Fruit fly (Drosophila melanogaster): ENCODE measurements around the gene CG34165.
A peak's percentile ranks its signal among the peaks of the same experiment; 100 is the strongest.

Gene CG34165

DNA sequence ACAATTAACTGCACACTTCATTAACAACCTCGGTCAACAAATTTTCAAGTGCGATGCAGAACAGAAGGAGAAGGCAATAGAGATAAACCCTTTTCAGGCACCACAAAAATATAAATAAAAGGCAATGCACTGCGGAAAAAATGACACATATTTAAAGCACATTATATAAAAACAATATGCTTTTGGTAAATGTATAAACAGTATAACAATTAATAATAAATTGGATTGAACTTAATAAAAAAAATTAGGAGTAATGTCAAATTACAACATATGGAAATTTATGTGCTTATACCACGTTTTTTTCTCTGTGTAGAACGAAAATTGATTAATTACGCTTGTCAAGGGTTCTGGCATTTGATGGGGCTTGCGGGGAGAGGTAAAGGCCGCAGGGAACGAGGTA is 22.8 kb upstream of the CG34165 start (continued):
- no peak for TF ChIP-seq slp2 (GFP tag; optimal IDR thresholded peaks at IDR 0.05)
- TF ChIP-seq C15 (GFP tag; IDR thresholded peaks at IDR 0.05), result no peak
- TF ChIP-seq vnd (GFP tag; IDR thresholded peaks at IDR 0.05; ENCODE audit: partially characterized antibody), result no peak
- no peak for TF ChIP-seq gcm2 (GFP tag; optimal IDR thresholded peaks at IDR 0.05)
- TF ChIP-seq da (GFP tag; optimal IDR thresholded peaks at IDR 0.05), result no peak
- TF ChIP-seq CG16813 (GFP tag; IDR thresholded peaks at IDR 0.05; ENCODE audit: partially characterized antibody), result no peak
- no peak for TF ChIP-seq lab (GFP tag; optimal IDR thresholded peaks at IDR 0.05)
- TF ChIP-seq Scr (GFP tag; IDR thresholded peaks at IDR 0.05; ENCODE audit: partially characterized antibody), result no peak
- no peak for TF ChIP-seq Ets97D (GFP tag; optimal IDR thresholded peaks at IDR 0.05)
- TF ChIP-seq Fer1 (GFP tag; optimal IDR thresholded peaks at IDR 0.05), result no peak
- TF ChIP-seq hkb (optimal IDR thresholded peaks at IDR 0.05), result no peak
- no peak for TF ChIP-seq hkb (GFP tag; IDR thresholded peaks at IDR 0.05)

DNA sequence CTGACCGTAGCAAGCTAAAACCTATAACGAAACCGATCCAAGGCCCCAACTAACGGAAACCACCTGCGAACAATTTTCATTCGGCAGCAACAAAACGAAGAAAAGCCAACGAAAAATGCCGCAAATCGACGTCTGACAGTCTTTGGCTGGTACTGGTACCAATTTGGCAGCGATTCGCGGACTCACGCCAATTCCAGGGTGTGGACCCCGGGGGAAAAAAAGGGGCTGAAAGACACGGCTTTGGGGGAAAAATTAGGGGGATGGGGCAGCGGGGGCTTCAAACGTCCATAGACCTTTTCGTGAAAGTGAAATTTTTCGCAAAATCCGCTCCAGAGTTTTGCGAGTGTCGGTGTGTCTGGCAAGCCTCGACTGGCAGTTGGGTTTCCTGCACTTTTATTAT is 19.9 kb upstream of the CG34165 start:
- no peak for TF ChIP-seq Usf (GFP tag; optimal IDR thresholded peaks at IDR 0.05)
- no peak for TF ChIP-seq bcd (GFP tag; optimal IDR thresholded peaks at IDR 0.05)
- TF ChIP-seq CG16815 (GFP tag; optimal IDR thresholded peaks at IDR 0.05), result no peak
- no peak for TF ChIP-seq pzg (GFP tag; optimal IDR thresholded peaks at IDR 0.05)

DNA sequence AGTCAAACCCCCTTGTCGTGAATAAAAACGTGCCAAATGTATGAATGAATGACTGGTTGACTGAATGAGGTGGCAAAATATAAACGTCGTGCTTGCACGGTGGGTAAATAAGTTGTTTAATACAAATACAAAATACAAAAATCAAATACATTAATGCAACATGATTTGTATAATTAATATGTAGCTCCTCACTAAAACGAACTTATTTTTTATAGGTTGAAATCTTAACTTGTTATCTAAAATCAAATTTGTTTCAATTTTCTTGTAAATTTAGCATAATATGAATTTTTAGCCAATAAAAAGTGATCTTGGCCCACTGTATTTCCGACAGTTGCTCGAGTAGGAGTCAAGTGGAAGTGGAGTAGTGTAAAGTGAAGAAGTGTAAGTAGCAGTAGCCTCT is 15.6 kb upstream of the CG34165 start:
- TF ChIP-seq CG7963 (GFP tag; IDR thresholded peaks at IDR 0.05; ENCODE audit: partially characterized antibody), result no peak
- peak; percentile 1 for TF ChIP-seq CG12659 (GFP tag; optimal IDR thresholded peaks at IDR 0.05)
- peak; percentile 24 for TF ChIP-seq unpg (GFP tag; optimal IDR thresholded peaks at IDR 0.05)
- TF ChIP-seq CG8281 (tag; optimal IDR thresholded peaks at IDR 0.05), result peak; percentile 49
- peak in 1 of 2 experiments; percentile 15 for TF ChIP-seq bsh (GFP tag; optimal IDR thresholded peaks at IDR 0.05)
- TF ChIP-seq dmrt99B (tag; optimal IDR thresholded peaks at IDR 0.05), result peak; percentile 53
- TF ChIP-seq Max (GFP tag; optimal IDR thresholded peaks at IDR 0.05), result no peak
- peak; percentile 3 for TF ChIP-seq D19A (tag; optimal IDR thresholded peaks at IDR 0.05)
- peak; percentile 47 for TF ChIP-seq grau (tag; optimal IDR thresholded peaks at IDR 0.05)
- no peak for TF ChIP-seq CG11560 (tag; IDR thresholded peaks at IDR 0.05)
- no peak for TF ChIP-seq hbn (GFP tag; IDR thresholded peaks at IDR 0.05; ENCODE audit: partially characterized antibody)
- no peak for TF ChIP-seq unc-4 (GFP tag; IDR thresholded peaks at IDR 0.05; ENCODE audit: partially characterized antibody)
- TF ChIP-seq phol (tag; optimal IDR thresholded peaks at IDR 0.05), result peak; percentile 16
- TF ChIP-seq CG7357 (GFP tag; IDR thresholded peaks at IDR 0.05), result no peak
- no peak for TF ChIP-seq HLH3B (GFP tag; IDR thresholded peaks at IDR 0.05)
- TF ChIP-seq CG12391 (tag; optimal IDR thresholded peaks at IDR 0.05), result peak; percentile 6
- TF ChIP-seq stc (GFP tag; IDR thresholded peaks at IDR 0.05), result peak; percentile 40; the same call in 1 of the 2 replicates
- no peak for TF ChIP-seq CG4404 (GFP tag; IDR thresholded peaks at IDR 0.05)
- peak in 1 of 2 experiments; percentile 30 for TF ChIP-seq Hr51 (GFP tag; optimal IDR thresholded peaks at IDR 0.05)
- peak; percentile 10 for TF ChIP-seq Sox100B (GFP tag; optimal IDR thresholded peaks at IDR 0.05)
- no peak for TF ChIP-seq Myb (GFP tag; optimal IDR thresholded peaks at IDR 0.05)
- TF ChIP-seq CG2678 (tag; optimal IDR thresholded peaks at IDR 0.05), result peak; percentile 38
- peak; percentile 7 for TF ChIP-seq Fer1 (GFP tag; optimal IDR thresholded peaks at IDR 0.05)
- TF ChIP-seq Six4 (GFP tag; optimal IDR thresholded peaks at IDR 0.05), result no peak
- peak; percentile 50 for TF ChIP-seq CG11504 (tag; optimal IDR thresholded peaks at IDR 0.05)
- TF ChIP-seq CG31441 (GFP tag; IDR thresholded peaks at IDR 0.05), result no peak
- no peak for TF ChIP-seq CG18011 (GFP tag; optimal IDR thresholded peaks at IDR 0.05)
- TF ChIP-seq PHDP (tag; optimal IDR thresholded peaks at IDR 0.05), result peak; percentile 36
- TF ChIP-seq NC2β (GFP tag; optimal IDR thresholded peaks at IDR 0.05), result no peak
- TF ChIP-seq row (GFP tag; IDR thresholded peaks at IDR 0.05), result peak; percentile 54; the same call in 1 of the 3 replicates
- 0 out of 2 replicates have a peak, but pooled peaks have one; percentile 8 for TF ChIP-seq Drgx (GFP tag; IDR thresholded peaks at IDR 0.05)
- TF ChIP-seq Spps (tag; optimal IDR thresholded peaks at IDR 0.05), result no peak
- TF ChIP-seq CG13424 (tag; optimal IDR thresholded peaks at IDR 0.05), result peak; percentile 5

All from whole organism, embryonic.